Fruit fly (Drosophila melanogaster): ENCODE measurements around the gene flip.

DNA sequence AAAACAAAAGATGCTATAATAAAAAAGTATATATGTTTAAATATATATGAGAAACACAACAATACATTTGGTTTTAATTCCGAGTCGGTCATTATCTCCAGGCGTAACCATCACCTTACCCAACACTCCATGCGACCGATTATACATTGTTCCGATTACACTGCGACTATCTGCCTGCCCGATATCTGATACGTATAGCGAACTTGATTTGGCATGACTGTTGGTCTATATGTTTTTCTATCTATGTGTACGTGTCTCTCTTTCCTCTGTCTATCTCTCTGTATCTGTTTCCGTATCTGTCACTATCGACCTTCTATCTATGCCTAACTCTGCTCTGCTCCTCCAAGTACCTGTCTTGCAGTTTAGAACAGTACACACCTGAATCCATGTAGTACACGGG is 23.8 kb upstream of the flip start:
- TF ChIP-seq ttk (optimal IDR thresholded peaks at IDR 0.05) (no peak), psq (optimal IDR thresholded peaks at IDR 0.05) (no peak)

All from Kc167 (cell line).